Fruit fly (Drosophila melanogaster) whole organism, embryonic: ENCODE data around the gene CG13699.

Experiments used
- Asciz ChIP-seq: fragments of 200-800 bp; sonication (Bioruptor generic); optimal IDR thresholded peaks from 2 replicates; lab custom pipeline; 2017; ENCODE audit warnings: missing biosample characterization, mild to moderate bottlenecking, missing genetic modification characterization, missing genetic modification reagents
- Atf-2 ChIP-seq: fragments of 200-800 bp; sonication (Bioruptor generic); optimal IDR thresholded peaks from 2 replicates; lab custom pipeline; 2016; ENCODE audit warnings: missing biosample characterization, missing genetic modification characterization
- Awh ChIP-seq: fragments of 200-800 bp; sonication (Bioruptor generic); IDR thresholded peaks from 2 replicates; pipeline ENCODE4, ENCODE4 v1.3.6; 2022; ENCODE audit warnings: missing biosample characterization, missing genetic modification characterization
- Blimp-1 ChIP-seq: fragments of 200-800 bp; sonication (Bioruptor generic); optimal IDR thresholded peaks from 3 replicates; lab custom pipeline; 2018; ENCODE audit warnings: missing biosample characterization, missing genetic modification characterization, mild to moderate bottlenecking, moderate library complexity, missing genetic modification reagents
- Bteb2 ChIP-seq: fragments of 200-800 bp; sonication (Bioruptor generic); optimal IDR thresholded peaks from 2 replicates; lab custom pipeline; 2016; ENCODE audit warnings: missing biosample characterization, missing genetic modification characterization
- C15 ChIP-seq: fragments of 200-800 bp; sonication (Bioruptor generic); IDR thresholded peaks from 3 replicates; pipeline ENCODE4 v1.3.6; 2022; ENCODE audit warnings: missing biosample characterization, missing genetic modification characterization
- CG10147 ChIP-seq: fragments of 200-800 bp; sonication (Bioruptor generic); optimal IDR thresholded peaks from 2 replicates; lab custom pipeline; 2019; ENCODE audit warnings: missing biosample characterization, mild to moderate bottlenecking, missing genetic modification characterization, moderate library complexity
- CG10267 ChIP-seq: fragments of 200-800 bp; sonication (Bioruptor generic); optimal IDR thresholded peaks from 2 replicates; lab custom pipeline; 2018; ENCODE audit warnings: missing biosample characterization, mild to moderate bottlenecking, missing genetic modification characterization, moderate library complexity
- CG10979 ChIP-seq: fragments of 200-800 bp; sonication (Bioruptor generic); optimal IDR thresholded peaks from 2 replicates; lab custom pipeline; 2018; ENCODE audit warnings: missing biosample characterization, mild to moderate bottlenecking, missing genetic modification characterization, moderate library complexity
- CG14710 ChIP-seq: fragments of 200-800 bp; sonication (Bioruptor generic); optimal IDR thresholded peaks from 3 replicates; lab custom pipeline; 2019; ENCODE audit warnings: missing biosample characterization, mild to moderate bottlenecking, missing genetic modification characterization, moderate library complexity
- CG15269 ChIP-seq: fragments of 200-800 bp; sonication (Bioruptor generic); optimal IDR thresholded peaks from 2 replicates; lab custom pipeline; 2018; ENCODE audit warnings: missing biosample characterization, mild to moderate bottlenecking, missing genetic modification characterization, moderate library complexity
- CG15479 ChIP-seq: fragments of 200-800 bp; sonication (Bioruptor generic); optimal IDR thresholded peaks from 3 replicates; lab custom pipeline; 2019; ENCODE audit warnings: missing biosample characterization, mild to moderate bottlenecking, missing genetic modification characterization, moderate library complexity
- CG18262 ChIP-seq: fragments of 200-800 bp; optimal IDR thresholded peaks from 3 replicates; lab custom pipeline; 2019; ENCODE audit warnings: missing biosample characterization, mild to moderate bottlenecking, missing genetic modification characterization, moderate library complexity
- CG2116 ChIP-seq: fragments of 200-800 bp; sonication (Bioruptor generic); optimal IDR thresholded peaks from 3 replicates; lab custom pipeline; 2018; ENCODE audit warnings: missing biosample characterization, mild to moderate bottlenecking, missing genetic modification characterization
- CG2712 ChIP-seq: fragments of 200-800 bp; optimal IDR thresholded peaks from 3 replicates; lab custom pipeline; 2019; ENCODE audit warnings: missing biosample characterization, mild to moderate bottlenecking, missing genetic modification characterization, moderate library complexity
- CG4404 ChIP-seq: fragments of 200-800 bp; sonication (Bioruptor generic); IDR thresholded peaks from 2 replicates; pipeline ENCODE4 v1.3.6; 2022; ENCODE audit warnings: missing biosample characterization, missing genetic modification characterization
- CG6272 ChIP-seq: fragments of 200-800 bp; sonication (Bioruptor generic); IDR thresholded peaks from 2 replicates; pipeline ENCODE4 v1.3.6; 2022; ENCODE audit warnings: missing biosample characterization, missing genetic modification characterization
- CG7271 ChIP-seq: fragments of 200-800 bp; sonication (Bioruptor generic); optimal IDR thresholded peaks from 2 replicates; lab custom pipeline; 2018; ENCODE audit warnings: missing biosample characterization, mild to moderate bottlenecking, missing genetic modification characterization, moderate library complexity
- CG7357 ChIP-seq: fragments of 200-800 bp; sonication (Bioruptor generic); IDR thresholded peaks from 3 replicates; pipeline ENCODE4 v1.3.6; 2022; ENCODE audit warnings: missing biosample characterization, missing genetic modification characterization
- CG7839 ChIP-seq: fragments of 200-800 bp; sonication (Bioruptor generic); optimal IDR thresholded peaks from 3 replicates; lab custom pipeline; 2018; ENCODE audit warnings: missing biosample characterization, mild to moderate bottlenecking, missing genetic modification characterization, moderate library complexity
- CG7963 ChIP-seq: fragments of 200-800 bp; sonication (Bioruptor generic); IDR thresholded peaks from 3 replicates; pipeline ENCODE4 v1.3.6; 2022; ENCODE audit warnings: missing biosample characterization, missing genetic modification characterization; ENCODE audit not compliant: partially characterized antibody
- CG8281 ChIP-seq: fragments of 200-800 bp; sonication (Bioruptor generic); optimal IDR thresholded peaks from 2 replicates; lab custom pipeline; 2018; ENCODE audit warnings: missing biosample characterization, mild to moderate bottlenecking, missing genetic modification characterization, moderate library complexity
- Dp ChIP-seq: fragments of 200-800 bp; sonication (Bioruptor generic); optimal IDR thresholded peaks from 2 replicates; lab custom pipeline; 2018; ENCODE audit warnings: missing biosample characterization, mild to moderate bottlenecking, missing genetic modification characterization, moderate library complexity
- Gug ChIP-seq: fragments of 200-800 bp; sonication (Bioruptor generic); IDR thresholded peaks from 4 replicates; pipeline ENCODE4 v1.3.6; 2022; ENCODE audit warnings: missing biosample characterization, missing genetic modification characterization
- HLH54F ChIP-seq: fragments of 200-800 bp; sonication (Bioruptor generic); optimal IDR thresholded peaks from 3 replicates; lab custom pipeline; 2016; ENCODE audit warnings: missing biosample characterization, missing genetic modification characterization
- Hr51 ChIP-seq, 2 experiments: fragments of 200-800 bp; sonication (Bioruptor generic); optimal IDR thresholded peaks; 2 replicates in 1 of 2; 3 replicates in 1 of 2; lab custom pipeline; 2016 to 2018; ENCODE audit warnings: missing biosample characterization in 2 of 2, missing genetic modification characterization in 2 of 2, mild to moderate bottlenecking in 1 of 2, moderate library complexity in 1 of 2
- Pdp1 ChIP-seq, 2 experiments: fragments of 200-800 bp; sonication (Bioruptor generic); optimal IDR thresholded peaks; 3 replicates each; lab custom pipeline; 2016; ENCODE audit warnings: missing biosample characterization in 2 of 2, missing genetic modification characterization in 2 of 2, mild to moderate bottlenecking in 1 of 2, moderate library complexity in 1 of 2
- Vsx1 ChIP-seq: fragments of 200-800 bp; sonication (Bioruptor generic); optimal IDR thresholded peaks from 2 replicates; lab custom pipeline; 2017; ENCODE audit warnings: missing biosample characterization, mild to moderate bottlenecking, missing genetic modification characterization, missing genetic modification reagents
- az2 ChIP-seq: fragments of 200-800 bp; sonication (Bioruptor generic); optimal IDR thresholded peaks from 3 replicates; lab custom pipeline; 2016; ENCODE audit warnings: missing biosample characterization, missing genetic modification characterization
- bab2 ChIP-seq: fragments of 200-800 bp; sonication (Bioruptor generic); optimal IDR thresholded peaks from 2 replicates; lab custom pipeline; 2016; ENCODE audit warnings: missing biosample characterization, missing genetic modification characterization
- bigmax ChIP-seq: fragments of 200-800 bp; sonication (Bioruptor generic); optimal IDR thresholded peaks from 2 replicates; lab custom pipeline; 2018; ENCODE audit warnings: missing biosample characterization, mild to moderate bottlenecking, missing genetic modification characterization
- bsh ChIP-seq, 2 experiments: fragments of 200-800 bp; sonication (Bioruptor generic); optimal IDR thresholded peaks; 2 replicates each; lab custom pipeline; 2017 to 2018; ENCODE audit warnings: mild to moderate bottlenecking in 2 of 2, missing biosample characterization in 2 of 2, missing genetic modification characterization in 2 of 2, moderate library complexity in 1 of 2
- disco-r ChIP-seq: fragments of 200-800 bp; sonication (Bioruptor generic); optimal IDR thresholded peaks from 2 replicates; lab custom pipeline; 2016; ENCODE audit warnings: missing biosample characterization, missing genetic modification characterization
- dmrt11E ChIP-seq: fragments of 200-800 bp; sonication (Bioruptor generic); optimal IDR thresholded peaks from 3 replicates; lab custom pipeline; 2018; ENCODE audit warnings: missing biosample characterization, mild to moderate bottlenecking, missing genetic modification characterization, moderate library complexity
- fru ChIP-seq: fragments of >200 bp; optimal IDR thresholded peaks from 2 replicates; lab custom pipeline; 2017
- gem ChIP-seq: fragments of 200-800 bp; sonication (Bioruptor generic); optimal IDR thresholded peaks from 2 replicates; lab custom pipeline; 2019; ENCODE audit warnings: missing biosample characterization, mild to moderate bottlenecking, missing genetic modification characterization, moderate library complexity
- gsb-n ChIP-seq: fragments of 200-800 bp; sonication (Bioruptor generic); optimal IDR thresholded peaks from 3 replicates; lab custom pipeline; 2018; ENCODE audit warnings: missing biosample characterization, mild to moderate bottlenecking, missing genetic modification characterization
- kah ChIP-seq: fragments of 200-800 bp; sonication (Bioruptor generic); optimal IDR thresholded peaks from 2 replicates; lab custom pipeline; 2018; ENCODE audit warnings: missing biosample characterization, mild to moderate bottlenecking, missing genetic modification characterization
- mam ChIP-seq: fragments of 200-800 bp; sonication (Bioruptor generic); optimal IDR thresholded peaks from 3 replicates; lab custom pipeline; 2016; ENCODE audit warnings: missing biosample characterization, missing genetic modification characterization
- prd ChIP-seq, 3 experiments: fragments of >200 bp in 2 of 3; fragments of 200-800 bp in 1 of 3; sonication (Bioruptor generic) in 1 of 3; optimal IDR thresholded peaks in 2 of 3; IDR thresholded peaks in 1 of 3; 2 replicates in 2 of 3; 3 replicates in 1 of 3; pipeline versions ENCODE4 v1.3.6 to Lab custom; 2017 to 2022; ENCODE audit warnings: missing biosample characterization in 1 of 3, missing genetic modification characterization in 1 of 3
- repo ChIP-seq: fragments of 200-800 bp; sonication (Bioruptor generic); optimal IDR thresholded peaks from 2 replicates; lab custom pipeline; 2016; ENCODE audit warnings: missing biosample characterization, missing genetic modification characterization
- row ChIP-seq: fragments of 200-800 bp; sonication (Bioruptor generic); IDR thresholded peaks from 3 replicates; pipeline ENCODE4 v1.3.6; 2022; ENCODE audit warnings: missing biosample characterization, missing genetic modification characterization
- sens ChIP-seq: fragments of 200-800 bp; sonication (Bioruptor generic); peaks from one replicate; lab custom pipeline; 2016; ENCODE audit warnings: missing biosample characterization, missing genetic modification characterization
- sim ChIP-seq: fragments of 200-800 bp; sonication (Bioruptor generic); IDR thresholded peaks from 2 replicates; pipeline ENCODE4 v1.3.6; 2022; ENCODE audit warnings: missing biosample characterization, missing genetic modification characterization
- sisA ChIP-seq: fragments of 200-800 bp; sonication (Bioruptor generic); IDR thresholded peaks from 2 replicates; pipeline ENCODE4 v1.3.6; 2022; ENCODE audit warnings: missing biosample characterization, missing genetic modification characterization
- slbo ChIP-seq: fragments of 200-800 bp; sonication (Bioruptor generic); IDR thresholded peaks from 2 replicates; pipeline ENCODE4 v1.3.6; 2022; ENCODE audit warnings: missing biosample characterization, missing genetic modification characterization
- trh ChIP-seq: fragments of 200-800 bp; sonication (Bioruptor generic); optimal IDR thresholded peaks from 2 replicates; lab custom pipeline; 2016; ENCODE audit warnings: missing biosample characterization, missing genetic modification characterization
- zfh1 ChIP-seq: fragments of 200-800 bp; sonication (Bioruptor generic); IDR thresholded peaks from 3 replicates; pipeline ENCODE4 v1.3.6; 2022; ENCODE audit warnings: missing biosample characterization, missing genetic modification characterization

The CG13699 gene

dm6 chr3L:18200164-18200563 is 37.8 kb upstream of the CG13699 start (continued):
- TF ChIP-seq bab2 (GFP tag; lab: Kevin White, UChicago) = no peak
- TF ChIP-seq CG10267 = peak; percentile 2
- TF ChIP-seq CG4404 (GFP tag; lab: Robert Waterston, UW) = no peak
- no peak for TF ChIP-seq CG10147 (GFP tag; lab: Kevin White, UChicago)
- peak; percentile 51 for TF ChIP-seq CG10979 (tag; lab: Kevin White, UChicago)
- TF ChIP-seq Pdp1 (GFP tag; optimal IDR thresholded peaks at IDR 0.05; lab: Kevin White, UChicago) = peak in 1 of 2 experiments; percentile 59
- no peak for TF ChIP-seq CG2116 (GFP tag; lab: Kevin White, UChicago)
- TF ChIP-seq CG7357 (GFP tag; lab: Robert Waterston, UW) = no peak
- TF ChIP-seq zfh1 = no peak
- TF ChIP-seq CG7963 (GFP tag; lab: Robert Waterston, UW) = no peak
- no peak for TF ChIP-seq repo (GFP tag; lab: Kevin White, UChicago)
- no peak for TF ChIP-seq Bteb2 (GFP tag; lab: Kevin White, UChicago)

dm6 chr3L:18198749-18199148 is 36.4 kb upstream of the CG13699 start:
- TF ChIP-seq CG7839 (tag; lab: Kevin White, UChicago) = peak; percentile 5
- TF ChIP-seq row (GFP tag; lab: Robert Waterston, UW) = peak; percentile 38; the same call in 1 of the 3 replicates
- peak; percentile 14 for TF ChIP-seq CG14710
- peak; percentile 33 for TF ChIP-seq Blimp-1 (GFP tag; lab: Kevin White, UChicago)
- no peak for TF ChIP-seq Atf-2 (GFP tag; lab: Kevin White, UChicago)
- peak; percentile 11 for TF ChIP-seq CG18262 (tag; lab: Kevin White, UChicago)
- TF ChIP-seq gem (tag; lab: Kevin White, UChicago) = peak; percentile 34
- TF ChIP-seq slbo = no peak
- TF ChIP-seq az2 (GFP tag; lab: Kevin White, UChicago) = peak; percentile 10
- no peak for TF ChIP-seq CG15269 (tag; lab: Kevin White, UChicago)
- TF ChIP-seq HLH54F (GFP tag; lab: Kevin White, UChicago) = no peak
- TF ChIP-seq gsb-n (tag; lab: Kevin White, UChicago) = no peak
- TF ChIP-seq CG2712 = peak; percentile 8
- TF ChIP-seq Asciz (GFP tag; lab: Kevin White, UChicago) = no peak
- 0 out of 3 replicates have a peak, but pooled peaks have one; percentile 15 for TF ChIP-seq zfh1
- peak; percentile 22 for TF ChIP-seq dmrt11E (tag; lab: Kevin White, UChicago)
- peak in 1 of 2 experiments; percentile 44 for TF ChIP-seq bsh (GFP tag; optimal IDR thresholded peaks at IDR 0.05; lab: Kevin White, UChicago)
- peak; percentile 62 for TF ChIP-seq sens (GFP tag; lab: Kevin White, UChicago)
- peak; percentile 41 for TF ChIP-seq CG10979 (tag; lab: Kevin White, UChicago)

dm6 chr3L:18198165-18198564 is 35.8 kb upstream of the CG13699 start:
- TF ChIP-seq Vsx1 = peak; percentile 23
- no peak for TF ChIP-seq Gug (GFP tag; lab: Robert Waterston, UW)
- TF ChIP-seq prd (optimal IDR thresholded peaks at IDR 0.05; lab: Kevin White, UChicago) = no peak
- no peak for TF ChIP-seq prd (GFP tag; IDR thresholded peaks at IDR 0.05; lab: Robert Waterston, UW)
- no peak for TF ChIP-seq trh
- no peak for TF ChIP-seq kah (GFP tag; lab: Kevin White, UChicago)
- no peak for TF ChIP-seq Dp (GFP tag; lab: Kevin White, UChicago)
- no peak for TF ChIP-seq bigmax
- no peak for TF ChIP-seq fru (lab: Kevin White, UChicago)
- TF ChIP-seq sim (GFP tag; lab: Robert Waterston, UW) = no peak
- peak; percentile 46 for TF ChIP-seq Blimp-1 (GFP tag; lab: Kevin White, UChicago)
- no peak for TF ChIP-seq sisA (GFP tag; lab: Robert Waterston, UW)
- no peak for TF ChIP-seq Hr51 (GFP tag; optimal IDR thresholded peaks at IDR 0.05; lab: Kevin White, UChicago)
- no peak for TF ChIP-seq mam (GFP tag; lab: Kevin White, UChicago)
- TF ChIP-seq C15 (GFP tag; lab: Robert Waterston, UW) = no peak
- no peak for TF ChIP-seq CG8281 (tag; lab: Kevin White, UChicago)
- no peak for TF ChIP-seq CG6272
- no peak for TF ChIP-seq CG7271 (tag; lab: Kevin White, UChicago)
- 0 out of 2 replicates have a peak, but pooled peaks have one; percentile 10 for TF ChIP-seq Awh
- no peak for TF ChIP-seq disco-r (GFP tag; lab: Kevin White, UChicago)
- TF ChIP-seq CG15479 (GFP tag; lab: Kevin White, UChicago) = no peak
